Fruit fly (Drosophila melanogaster): ENCODE data around the gene CG15765.

The CG15765 gene

dm6 chrX:5866095-5866494 is 47.7 kb downstream of the CG15765 start (continued):
- TF ChIP-seq Ets65A (GFP tag) (no peak), Sry-δ (GFP tag; optimal IDR thresholded peaks at IDR 0.05) (no peak), CG11093 (GFP tag; IDR thresholded peaks at IDR 0.05) (no peak), fd64A (GFP tag; optimal IDR thresholded peaks at IDR 0.05) (no peak), crol (GFP tag; IDR thresholded peaks at IDR 0.05) (no peak), CG2202 (tag; optimal IDR thresholded peaks at IDR 0.05) (no peak), pb (GFP tag; optimal IDR thresholded peaks at IDR 0.05) (no peak), Hmx (GFP tag; optimal IDR thresholded peaks at IDR 0.05) (no peak), CG2712 (tag; optimal IDR thresholded peaks at IDR 0.05) (peak; percentile 1), Atf-2 (GFP tag; optimal IDR thresholded peaks at IDR 0.05) (no peak), Deaf1 (tag; optimal IDR thresholded peaks at IDR 0.05) (no peak), Med (GFP tag) (peak; percentile 73), BtbVII (GFP tag; optimal IDR thresholded peaks at IDR 0.05) (no peak), oc (tag; optimal IDR thresholded peaks at IDR 0.05) (no peak), CG5180 (GFP tag; optimal IDR thresholded peaks at IDR 0.05) (no peak), lov (optimal IDR thresholded peaks at IDR 0.05) (no peak), lov (GFP tag; IDR thresholded peaks at IDR 0.05) (no peak), salm (tag; optimal IDR thresholded peaks at IDR 0.05) (no peak), CG12071 (GFP tag; optimal IDR thresholded peaks at IDR 0.05) (no peak), E2f1 (GFP tag; IDR thresholded peaks at IDR 0.05) (peak; percentile 36; the same call in 1 of the 2 replicates), sens-2 (GFP tag; IDR thresholded peaks at IDR 0.05) (no peak), CG1602 (GFP tag; optimal IDR thresholded peaks at IDR 0.05) (no peak), nerfin-2 (GFP tag; IDR thresholded peaks at IDR 0.05; ENCODE audit: partially characterized antibody) (no peak), CG11456 (GFP tag; IDR thresholded peaks at IDR 0.05) (0 out of 3 replicates have a peak, but pooled peaks have one; percentile 16), phol (tag; optimal IDR thresholded peaks at IDR 0.05) (no peak), eyg (GFP tag; optimal IDR thresholded peaks at IDR 0.05) (no peak), CG2120 (GFP tag; optimal IDR thresholded peaks at IDR 0.05) (peak; percentile 40), CG8290 (GFP tag; optimal IDR thresholded peaks at IDR 0.05) (no peak), CG8290 (tag; optimal IDR thresholded peaks at IDR 0.05) (peak in 1 of 2 experiments; percentile 73), CG11695 (GFP tag; IDR thresholded peaks at IDR 0.05) (no peak), CG8089 (GFP tag; optimal IDR thresholded peaks at IDR 0.05) (no peak), CG16863 (GFP tag; optimal IDR thresholded peaks at IDR 0.05) (no peak), CG1603 (tag; optimal IDR thresholded peaks at IDR 0.05) (peak; percentile 29), CG9727 (GFP tag; optimal IDR thresholded peaks at IDR 0.05) (no peak), fd96Cb (tag; optimal IDR thresholded peaks at IDR 0.05) (no peak), Sox100B (GFP tag; optimal IDR thresholded peaks at IDR 0.05) (no peak), ac (GFP tag; optimal IDR thresholded peaks at IDR 0.05) (no peak), pita (GFP tag; optimal IDR thresholded peaks at IDR 0.05) (no peak), scrt (GFP tag; optimal IDR thresholded peaks at IDR 0.05) (peak; percentile 5), nmo (GFP tag; optimal IDR thresholded peaks at IDR 0.05) (no peak), ERR (GFP tag; optimal IDR thresholded peaks at IDR 0.05) (no peak), repo (GFP tag; optimal IDR thresholded peaks at IDR 0.05) (no peak), CG17612 (GFP tag; IDR thresholded peaks at IDR 0.05) (no peak), CG3407 (GFP tag; optimal IDR thresholded peaks at IDR 0.05) (no peak), CG3726 (GFP tag; IDR thresholded peaks at IDR 0.05) (0 out of 3 replicates have a peak, but pooled peaks have one; percentile 61), az2 (GFP tag; optimal IDR thresholded peaks at IDR 0.05) (no peak), vnd (GFP tag; IDR thresholded peaks at IDR 0.05; ENCODE audit: partially characterized antibody) (no peak), CG6813 (GFP tag; optimal IDR thresholded peaks at IDR 0.05) (no peak), CG15601 (tag; optimal IDR thresholded peaks at IDR 0.05) (no peak), CG18619 (GFP tag; optimal IDR thresholded peaks at IDR 0.05) (no peak), Side (GFP tag; optimal IDR thresholded peaks at IDR 0.05) (no peak), TFAM (GFP tag; optimal IDR thresholded peaks at IDR 0.05) (no peak), lmd (GFP tag; IDR thresholded peaks at IDR 0.05) (0 out of 2 replicates have a peak, but pooled peaks have one; percentile 9)
